Worm (Caenorhabditis elegans): ENCODE results near the gene srx-115.
"Not testable (repeated sequence)": the region's sequence is repeated elsewhere in the genome, so short reads cannot be mapped to it uniquely, and the experiment has no call there.

srx-115 gene

ce11 chrV:8800978-8801559 lies 29.4 kb downstream of the srx-115 start, which contains the start of gene magu-2:
magu-2 (minus strand) TSS chrV:8801028.
- TF ChIP-seq nhr-77 (tag; optimal IDR thresholded peaks at IDR 0.05) (no peak), fkh-10 (GFP tag; optimal IDR thresholded peaks at IDR 0.05) (peak; percentile 32)

DNA sequence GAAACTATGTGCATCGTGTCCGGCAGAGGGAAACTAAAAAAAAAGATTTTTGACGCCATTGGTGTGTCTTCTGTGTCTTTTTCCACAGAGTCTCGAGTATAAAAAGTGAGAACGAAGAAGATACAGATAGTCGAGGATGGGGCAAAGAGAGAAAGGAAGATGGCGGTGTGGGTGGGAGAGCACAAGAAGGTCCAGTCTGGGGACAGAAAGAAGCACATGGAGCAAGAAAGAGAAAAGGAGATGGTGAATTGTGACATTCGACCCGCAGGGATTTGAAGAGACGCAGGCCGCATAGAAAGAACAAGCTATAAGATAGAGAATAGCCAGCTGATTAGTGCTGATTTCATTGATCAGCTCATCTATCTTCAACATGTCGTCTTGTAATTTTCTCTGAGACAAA lies 30.6 kb downstream of the srx-115 start:
- TF ChIP-seq hmg-11 (tag; optimal IDR thresholded peaks at IDR 0.05) (peak; percentile 8), lin-39 (tag; optimal IDR thresholded peaks at IDR 0.05) (peak; percentile 48), zag-1 (tag; optimal IDR thresholded peaks at IDR 0.05) (no peak), nhr-43 (tag; optimal IDR thresholded peaks at IDR 0.05; ENCODE audit: poor library complexity, severe bottlenecking) (no peak), elt-1 (tag; optimal IDR thresholded peaks at IDR 0.05) (no peak), unc-62 (GFP tag; optimal IDR thresholded peaks at IDR 0.05) (peak; percentile 3)

ce11 chrV:8805047-8805446 lies 33.3 kb downstream of the srx-115 start:
- TF ChIP-seq tbx-2 (tag; optimal IDR thresholded peaks at IDR 0.05) (peak; percentile 3), nfya-1 (tag; optimal IDR thresholded peaks at IDR 0.05; ENCODE audit: insufficient read depth) (no peak)

DNA sequence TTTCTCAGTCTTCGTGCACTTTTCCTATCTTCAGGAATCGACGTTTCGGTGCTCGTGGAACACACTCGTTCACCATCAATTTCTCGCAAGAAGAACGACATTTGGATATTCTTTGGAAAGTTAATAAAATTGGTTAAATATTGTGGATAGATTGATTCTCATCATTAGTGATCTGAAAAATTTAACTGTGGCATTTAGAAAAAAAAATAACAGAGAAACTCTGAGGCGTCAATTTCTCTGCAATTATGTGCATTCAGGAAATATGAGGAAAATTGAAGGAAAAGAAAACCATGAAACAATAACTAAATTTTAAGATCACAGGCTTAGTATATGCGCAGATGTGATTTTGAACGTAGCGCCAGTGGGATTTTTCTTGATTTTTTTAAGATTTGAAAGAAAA lies 48.2 kb downstream of the srx-115 start, which contains the start of gene rpm-1:
Gene rpm-1 (minus strand): TSS at position 101 of the 400 bp plus-strand sequence.
- TF ChIP-seq skn-1, ceh-28, nhr-25 (tag; optimal IDR thresholded peaks at IDR 0.05): not testable (repeated sequence)

Data from whole organism, L3 larva.